Fruit fly (Drosophila melanogaster): ENCODE results near the gene Alms1a.

dm6 chrX:4669438-4669837 lies 33.6 kb upstream of the Alms1a start:
- TF ChIP-seq h (GFP tag; optimal IDR thresholded peaks at IDR 0.05) (no peak), Myc (optimal IDR thresholded peaks at IDR 0.05) (no peak), lola (GFP tag; optimal IDR thresholded peaks at IDR 0.05) (no peak), fru (GFP tag; optimal IDR thresholded peaks at IDR 0.05) (no peak), Hr78 (GFP tag; optimal IDR thresholded peaks at IDR 0.05) (no peak), Hnf4 (GFP tag; optimal IDR thresholded peaks at IDR 0.05) (no peak), CrebA (GFP tag; optimal IDR thresholded peaks at IDR 0.05; ENCODE audit: borderline replicate concordance) (no peak), sage (GFP tag; optimal IDR thresholded peaks at IDR 0.05) (no peak)
